Fruit fly (Drosophila melanogaster) whole organism, embryonic: ENCODE results near the gene CG15160.

Experiments
- Aef1 ChIP-seq: fragments of 200-800 bp; sonication (Bioruptor generic); IDR thresholded peaks from 3 replicates; pipeline ENCODE4 v1.3.6; 2022; ENCODE audit warnings: missing biosample characterization, missing genetic modification characterization
- BtbVII ChIP-seq: fragments of 200-800 bp; sonication (Bioruptor generic); optimal IDR thresholded peaks from 3 replicates; lab custom pipeline; 2017; ENCODE audit warnings: missing biosample characterization, mild to moderate bottlenecking, missing genetic modification characterization
- CG10147 ChIP-seq: fragments of 200-800 bp; sonication (Bioruptor generic); optimal IDR thresholded peaks from 2 replicates; lab custom pipeline; 2019; ENCODE audit warnings: missing biosample characterization, mild to moderate bottlenecking, missing genetic modification characterization, moderate library complexity
- CG10366 ChIP-seq: fragments of 200-800 bp; sonication (Bioruptor generic); IDR thresholded peaks from 2 replicates; pipeline ENCODE4 v1.3.6; 2022; ENCODE audit warnings: missing biosample characterization, missing genetic modification characterization
- CG10543 ChIP-seq: fragments of 200-800 bp; sonication (Bioruptor generic); optimal IDR thresholded peaks from 3 replicates; lab custom pipeline; 2017; ENCODE audit warnings: missing biosample characterization, mild to moderate bottlenecking, missing genetic modification characterization, moderate library complexity
- CG1233 ChIP-seq: fragments of 200-800 bp; sonication (Bioruptor generic); optimal IDR thresholded peaks from 4 replicates; lab custom pipeline; 2018; ENCODE audit warnings: missing biosample characterization, mild to moderate bottlenecking, missing genetic modification characterization
- CG12659 ChIP-seq: fragments of 200-800 bp; sonication (Bioruptor generic); optimal IDR thresholded peaks from 3 replicates; lab custom pipeline; 2017; ENCODE audit warnings: mild to moderate bottlenecking, missing biosample characterization, missing genetic modification reagents, missing genetic modification characterization
- CG17385 ChIP-seq: fragments of 200-800 bp; sonication (Bioruptor generic); optimal IDR thresholded peaks from 3 replicates; lab custom pipeline; 2018; ENCODE audit warnings: missing biosample characterization, mild to moderate bottlenecking, missing genetic modification characterization
- CG30403 ChIP-seq: fragments of 200-800 bp; sonication (Bioruptor generic); optimal IDR thresholded peaks from 3 replicates; lab custom pipeline; 2016; ENCODE audit warnings: missing biosample characterization, missing genetic modification characterization
- CG3163 ChIP-seq: fragments of 200-800 bp; sonication (Bioruptor generic); optimal IDR thresholded peaks from 3 replicates; lab custom pipeline; 2016; ENCODE audit warnings: missing biosample characterization, missing genetic modification characterization
- CG6254 ChIP-seq: fragments of 200-800 bp; sonication (Bioruptor generic); optimal IDR thresholded peaks from 3 replicates; lab custom pipeline; 2017; ENCODE audit warnings: mild to moderate bottlenecking, missing biosample characterization, missing genetic modification reagents, missing genetic modification characterization
- CG6683 ChIP-seq: fragments of 200-800 bp; sonication (Bioruptor generic); optimal IDR thresholded peaks from 2 replicates; lab custom pipeline; 2017; ENCODE audit warnings: missing biosample characterization, mild to moderate bottlenecking, missing genetic modification characterization, missing genetic modification reagents
- CG6813 ChIP-seq: fragments of 200-800 bp; sonication (Bioruptor generic); optimal IDR thresholded peaks from 2 replicates; lab custom pipeline; 2017; ENCODE audit warnings: missing biosample characterization, missing genetic modification characterization, mild to moderate bottlenecking, moderate library complexity, missing genetic modification reagents
- CG7786 ChIP-seq: fragments of 200-800 bp; sonication (Bioruptor generic); optimal IDR thresholded peaks from 2 replicates; lab custom pipeline; 2016; ENCODE audit warnings: missing biosample characterization, missing genetic modification characterization
- CG7987 ChIP-seq: fragments of 200-800 bp; sonication (Bioruptor generic); optimal IDR thresholded peaks from 2 replicates; lab custom pipeline; 2018; ENCODE audit warnings: missing biosample characterization, mild to moderate bottlenecking, missing genetic modification characterization, moderate library complexity
- CG8281 ChIP-seq: fragments of 200-800 bp; sonication (Bioruptor generic); optimal IDR thresholded peaks from 2 replicates; lab custom pipeline; 2018; ENCODE audit warnings: missing biosample characterization, mild to moderate bottlenecking, missing genetic modification characterization, moderate library complexity
- CG8359 ChIP-seq: fragments of 200-800 bp; sonication (Bioruptor generic); optimal IDR thresholded peaks from 2 replicates; lab custom pipeline; 2017; ENCODE audit warnings: missing biosample characterization, mild to moderate bottlenecking, missing genetic modification characterization, borderline replicate concordance
- CG9437 ChIP-seq: fragments of 200-800 bp; sonication (Bioruptor generic); optimal IDR thresholded peaks from 2 replicates; lab custom pipeline; 2018; ENCODE audit warnings: missing biosample characterization, mild to moderate bottlenecking, missing genetic modification characterization
- CkIIα-i1 ChIP-seq: fragments of 200-800 bp; sonication (Bioruptor generic); IDR thresholded peaks from 2 replicates; pipeline ENCODE4 v1.3.6; 2022; ENCODE audit warnings: missing biosample characterization, missing genetic modification characterization
- Dek ChIP-seq: fragments of 200-800 bp; sonication (Bioruptor generic); optimal IDR thresholded peaks from 3 replicates; lab custom pipeline; 2019; ENCODE audit warnings: missing biosample characterization, mild to moderate bottlenecking, missing genetic modification characterization, moderate library complexity
- Doc3 ChIP-seq: fragments of 200-800 bp; sonication (Bioruptor generic); IDR thresholded peaks from 3 replicates; pipeline ENCODE4 v1.3.6; 2022; ENCODE audit warnings: missing biosample characterization, missing genetic modification characterization; ENCODE audit not compliant: partially characterized antibody
- Dp ChIP-seq: fragments of 200-800 bp; sonication (Bioruptor generic); optimal IDR thresholded peaks from 2 replicates; lab custom pipeline; 2018; ENCODE audit warnings: missing biosample characterization, mild to moderate bottlenecking, missing genetic modification characterization, moderate library complexity
- Fer1 ChIP-seq: fragments of 200-800 bp; sonication (Bioruptor generic); optimal IDR thresholded peaks from 2 replicates; lab custom pipeline; 2017; ENCODE audit warnings: missing biosample characterization, mild to moderate bottlenecking, missing genetic modification characterization
- Fer3 ChIP-seq: fragments of 200-800 bp; sonication (Bioruptor generic); optimal IDR thresholded peaks from 2 replicates; lab custom pipeline; 2018; ENCODE audit warnings: missing biosample characterization, mild to moderate bottlenecking, missing genetic modification characterization, moderate library complexity
- YL-1 ChIP-seq: fragments of 200-800 bp; sonication (Bioruptor generic); optimal IDR thresholded peaks from 3 replicates; lab custom pipeline; 2017; ENCODE audit warnings: missing biosample characterization, mild to moderate bottlenecking, missing genetic modification characterization
- aop ChIP-seq: fragments of 200-800 bp; sonication (Bioruptor generic); IDR thresholded peaks from 2 replicates; pipeline ENCODE4 v1.3.6; 2022; ENCODE audit warnings: missing biosample characterization, missing genetic modification characterization
- ap ChIP-seq: fragments of 200-800 bp; sonication (Bioruptor generic); IDR thresholded peaks from 2 replicates; pipeline ENCODE4 v1.3.6; 2022; ENCODE audit warnings: missing biosample characterization, missing genetic modification characterization
- bigmax ChIP-seq: fragments of 200-800 bp; sonication (Bioruptor generic); optimal IDR thresholded peaks from 2 replicates; lab custom pipeline; 2018; ENCODE audit warnings: missing biosample characterization, mild to moderate bottlenecking, missing genetic modification characterization
- bsh ChIP-seq, 2 experiments: fragments of 200-800 bp; sonication (Bioruptor generic); optimal IDR thresholded peaks; 2 replicates each; lab custom pipeline; 2017 to 2018; ENCODE audit warnings: mild to moderate bottlenecking in 2 of 2, missing biosample characterization in 2 of 2, missing genetic modification characterization in 2 of 2, moderate library complexity in 1 of 2
- cad ChIP-seq: fragments of >200 bp; optimal IDR thresholded peaks from 2 replicates; lab custom pipeline; 2017; ENCODE audit warnings: missing biosample characterization, missing genetic modification characterization
- cato ChIP-seq: fragments of 200-800 bp; sonication (Bioruptor generic); optimal IDR thresholded peaks from 2 replicates; lab custom pipeline; 2016; ENCODE audit warnings: missing biosample characterization, missing genetic modification characterization, borderline replicate concordance
- cg ChIP-seq: fragments of 200-800 bp; sonication (Bioruptor generic); optimal IDR thresholded peaks from 3 replicates; lab custom pipeline; 2019; ENCODE audit warnings: missing biosample characterization, mild to moderate bottlenecking, missing genetic modification characterization, moderate library complexity
- dan ChIP-seq: fragments of 200-800 bp; sonication (Bioruptor generic); IDR thresholded peaks from 2 replicates; pipeline ENCODE4 v1.3.6; 2022; ENCODE audit warnings: missing biosample characterization, missing genetic modification characterization
- dpn ChIP-seq, 2 experiments: fragments of 200-800 bp; sonication (Bioruptor generic); optimal IDR thresholded peaks; 3 replicates each; lab custom pipeline; 2016; ENCODE audit warnings: missing biosample characterization in 2 of 2, missing genetic modification characterization in 2 of 2
- gcm2 ChIP-seq: fragments of 200-800 bp; sonication (Bioruptor generic); optimal IDR thresholded peaks from 2 replicates; lab custom pipeline; 2016; ENCODE audit warnings: missing biosample characterization, missing genetic modification characterization
- jing ChIP-seq: fragments of 200-800 bp; sonication (Bioruptor generic); optimal IDR thresholded peaks from 2 replicates; lab custom pipeline; 2018; ENCODE audit warnings: missing biosample characterization, mild to moderate bottlenecking, missing genetic modification characterization
- lmd ChIP-seq: fragments of 200-800 bp; sonication (Bioruptor generic); IDR thresholded peaks from 2 replicates; pipeline ENCODE4 v1.3.6; 2022; ENCODE audit warnings: missing biosample characterization, missing genetic modification characterization
- mam ChIP-seq: fragments of 200-800 bp; sonication (Bioruptor generic); optimal IDR thresholded peaks from 3 replicates; lab custom pipeline; 2016; ENCODE audit warnings: missing biosample characterization, missing genetic modification characterization
- nmo ChIP-seq: fragments of 200-800 bp; sonication (Bioruptor generic); optimal IDR thresholded peaks from 2 replicates; lab custom pipeline; 2018; ENCODE audit warnings: missing biosample characterization, mild to moderate bottlenecking, missing genetic modification characterization, moderate library complexity
- oc ChIP-seq: fragments of 200-800 bp; sonication (Bioruptor generic); optimal IDR thresholded peaks from 2 replicates; lab custom pipeline; 2018; ENCODE audit warnings: missing biosample characterization, mild to moderate bottlenecking, missing genetic modification characterization, moderate library complexity
- p53 ChIP-seq: fragments of 200-800 bp; sonication (Bioruptor generic); optimal IDR thresholded peaks from 2 replicates; lab custom pipeline; 2016; ENCODE audit warnings: missing biosample characterization, missing genetic modification characterization
- pfk ChIP-seq: fragments of 200-800 bp; sonication (Bioruptor generic); optimal IDR thresholded peaks from 2 replicates; lab custom pipeline; 2018; ENCODE audit warnings: missing biosample characterization, mild to moderate bottlenecking, missing genetic modification characterization, moderate library complexity
- pros ChIP-seq: fragments of 200-800 bp; sonication (Bioruptor generic); optimal IDR thresholded peaks from 3 replicates; lab custom pipeline; 2019; ENCODE audit warnings: missing biosample characterization, mild to moderate bottlenecking, missing genetic modification characterization, moderate library complexity
- sens ChIP-seq: fragments of 200-800 bp; sonication (Bioruptor generic); peaks from one replicate; lab custom pipeline; 2016; ENCODE audit warnings: missing biosample characterization, missing genetic modification characterization
- sob ChIP-seq: fragments of 200-800 bp; sonication (Bioruptor generic); IDR thresholded peaks from 2 replicates; pipeline ENCODE4 v1.3.6; 2022; ENCODE audit warnings: missing biosample characterization, missing genetic modification characterization
- ssp ChIP-seq: fragments of 200-800 bp; sonication (Bioruptor generic); IDR thresholded peaks from 2 replicates; pipeline ENCODE4 v1.3.6; 2022; ENCODE audit warnings: missing biosample characterization, missing genetic modification characterization
- tll ChIP-seq, 2 experiments: fragments of 200-800 bp in 1 of 2; fragments of >200 bp in 1 of 2; sonication (Bioruptor generic) in 1 of 2; optimal IDR thresholded peaks; 2 replicates each; lab custom pipeline; 2017 to 2019; ENCODE audit warnings: missing biosample characterization in 2 of 2, missing genetic modification characterization in 2 of 2, mild to moderate bottlenecking in 1 of 2, moderate library complexity in 1 of 2
- trh ChIP-seq: fragments of 200-800 bp; sonication (Bioruptor generic); optimal IDR thresholded peaks from 2 replicates; lab custom pipeline; 2016; ENCODE audit warnings: missing biosample characterization, missing genetic modification characterization
- ttk ChIP-seq: fragments of 200-800 bp; sonication (Bioruptor generic); IDR thresholded peaks from 2 replicates; pipeline ENCODE4 v2.1.2; 2022; ENCODE audit warnings: missing biosample characterization, missing genetic modification characterization
- zen2 ChIP-seq: fragments of 200-800 bp; sonication (Bioruptor generic); IDR thresholded peaks from 3 replicates; pipeline ENCODE4 v1.3.6; 2022; ENCODE audit warnings: missing biosample characterization, missing genetic modification characterization; ENCODE audit not compliant: partially characterized antibody

The CG15160 gene

DNA sequence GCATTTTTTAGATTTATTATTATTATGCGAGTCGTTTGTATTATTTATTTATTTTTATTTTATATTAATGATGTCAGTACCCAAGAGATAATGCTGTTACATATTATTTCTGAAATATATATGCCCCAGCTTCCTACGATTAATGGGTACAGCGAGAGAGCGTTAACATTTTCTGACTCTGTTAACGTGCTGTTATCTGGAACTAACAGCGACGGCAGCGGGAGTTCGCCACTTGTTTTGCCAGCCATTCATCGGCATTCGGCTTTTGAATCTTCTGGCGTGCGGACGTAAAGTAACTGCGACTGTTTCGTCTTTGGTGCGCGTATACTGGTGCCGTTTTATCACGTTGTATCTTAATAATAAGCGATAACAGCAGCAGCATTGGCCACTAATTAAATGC lies 26.3 kb downstream of the CG15160 start, which contains the start of gene MESR3 (continued):
- TF ChIP-seq YL-1 (GFP tag; lab: Kevin White, UChicago): peak; percentile 19
- peak; percentile 66 for TF ChIP-seq CG10147 (GFP tag; lab: Kevin White, UChicago)
- peak; percentile 60; the same call in 1 of the 2 replicates for TF ChIP-seq ttk (GFP tag; lab: Robert Waterston, UW)
- TF ChIP-seq pros (GFP tag; lab: Kevin White, UChicago): no peak
- TF ChIP-seq cato (GFP tag; lab: Kevin White, UChicago): no peak
- TF ChIP-seq bigmax: peak; percentile 31
- no peak for TF ChIP-seq cad (GFP tag; lab: Kevin White, UChicago)
- peak; percentile 73 for TF ChIP-seq CG7987 (GFP tag; lab: Kevin White, UChicago)
- TF ChIP-seq CG8281 (tag; lab: Kevin White, UChicago): peak; percentile 53
- TF ChIP-seq trh: peak; percentile 37
- TF ChIP-seq p53 (GFP tag; lab: Kevin White, UChicago): peak; percentile 7
- TF ChIP-seq CG9437 (GFP tag; lab: Kevin White, UChicago): peak; percentile 3
- 0 out of 2 replicates have a peak, but pooled peaks have one; percentile 22 for TF ChIP-seq ap
- TF ChIP-seq Fer3 (tag; lab: Kevin White, UChicago): peak; percentile 86
- peak; percentile 83 for TF ChIP-seq sens (GFP tag; lab: Kevin White, UChicago)
- no peak for TF ChIP-seq aop (GFP tag; lab: Robert Waterston, UW)
- TF ChIP-seq mam (GFP tag; lab: Kevin White, UChicago): no peak
- TF ChIP-seq CG10543 (GFP tag; lab: Kevin White, UChicago): peak; percentile 47
- TF ChIP-seq jing (GFP tag; lab: Kevin White, UChicago): no peak
- TF ChIP-seq Dek: peak; percentile 15
- peak; percentile 72 for TF ChIP-seq CG10366 (GFP tag; lab: Robert Waterston, UW)
- TF ChIP-seq CG1233 (GFP tag; lab: Kevin White, UChicago): peak; percentile 81
- peak; percentile 8 to 53 for TF ChIP-seq dpn (GFP tag; optimal IDR thresholded peaks at IDR 0.05; lab: Kevin White, UChicago)
- peak; percentile 67 for TF ChIP-seq CG6254 (GFP tag; lab: Kevin White, UChicago)
- peak; percentile 33 to 37 for TF ChIP-seq bsh (GFP tag; optimal IDR thresholded peaks at IDR 0.05; lab: Kevin White, UChicago)
- peak; percentile 79 for TF ChIP-seq oc
- TF ChIP-seq CkIIα-i1 (GFP tag; lab: Robert Waterston, UW): no peak
- no peak for TF ChIP-seq CG3163 (GFP tag; lab: Kevin White, UChicago)
- TF ChIP-seq Dp (GFP tag; lab: Kevin White, UChicago): no peak
- peak; percentile 63 for TF ChIP-seq Aef1
- TF ChIP-seq nmo (GFP tag; lab: Kevin White, UChicago): peak; percentile 75
- peak; percentile 24 for TF ChIP-seq pfk (GFP tag; lab: Kevin White, UChicago)
- TF ChIP-seq dan: no peak
- peak; percentile 39 for TF ChIP-seq CG8359
- TF ChIP-seq BtbVII: peak; percentile 66
- TF ChIP-seq gcm2 (GFP tag; lab: Kevin White, UChicago): no peak
- TF ChIP-seq lmd: peak; percentile 54
- peak; percentile 83 for TF ChIP-seq CG6813 (GFP tag; lab: Kevin White, UChicago)
- TF ChIP-seq CG12659 (GFP tag; lab: Kevin White, UChicago): peak; percentile 53
- TF ChIP-seq Fer1: peak; percentile 85
- TF ChIP-seq CG6683: peak; percentile 68
- TF ChIP-seq Doc3 (GFP tag; lab: Robert Waterston, UW): no peak
- TF ChIP-seq tll (GFP tag; optimal IDR thresholded peaks at IDR 0.05; lab: Kevin White, UChicago): no peak
- peak; percentile 66 for TF ChIP-seq CG30403 (GFP tag; lab: Kevin White, UChicago)
- peak; percentile 23; the same call in 1 of the 3 replicates for TF ChIP-seq zen2 (GFP tag; lab: Robert Waterston, UW)
- no peak for TF ChIP-seq ssp
- TF ChIP-seq cg (GFP tag; lab: Kevin White, UChicago): no peak
- TF ChIP-seq CG7786 (GFP tag; lab: Kevin White, UChicago): no peak
- TF ChIP-seq CG17385 (GFP tag; lab: Kevin White, UChicago): peak; percentile 49
- TF ChIP-seq sob (GFP tag; lab: Robert Waterston, UW): peak; percentile 38; the same call in 1 of the 2 replicates
